Worm (Caenorhabditis elegans) whole organism, L2 larva: ENCODE results near the gene C45G9.8.

Experiments used
- C34F6.9 ChIP-seq: fragments of 150-350 bp; optimal IDR thresholded peaks from 2 replicates; lab custom pipeline; 2014; ENCODE audit warnings: missing biosample characterization, missing genetic modification characterization
- F13H6.1 ChIP-seq: sonication (generic microtip); optimal IDR thresholded peaks from 2 replicates; lab custom pipeline; 2016; ENCODE audit warnings: missing genetic modification characterization, missing compliant biosample characterization
- R02D3.7 ChIP-seq: fragments of 150-350 bp; optimal IDR thresholded peaks from 2 replicates; lab custom pipeline; 2014; ENCODE audit warnings: missing biosample characterization, missing genetic modification characterization
- Y55F3AM.14 ChIP-seq: fragments of 200-800 bp; sonication (Bioruptor generic); optimal IDR thresholded peaks from 2 replicates; lab custom pipeline; 2018; ENCODE audit warnings: mild to moderate bottlenecking, missing genetic modification characterization, missing compliant biosample characterization
- ZK546.5 ChIP-seq: sonication (generic microtip); optimal IDR thresholded peaks from 2 replicates; lab custom pipeline; 2017; ENCODE audit warnings: missing biosample characterization, missing genetic modification characterization
- blmp-1 ChIP-seq: sonication (generic microtip); optimal IDR thresholded peaks from 2 replicates; lab custom pipeline; 2017; ENCODE audit warnings: missing genetic modification characterization, mild to moderate bottlenecking, missing compliant biosample characterization, antibody characterized with exemption, moderate library complexity; ENCODE audit not compliant: insufficient read depth
- ceh-16 ChIP-seq: fragments of 150-350 bp; optimal IDR thresholded peaks from 2 replicates; lab custom pipeline; 2014; ENCODE audit warnings: missing biosample characterization, missing genetic modification characterization
- crh-2 ChIP-seq: sonication (generic microtip); optimal IDR thresholded peaks from 2 replicates; lab custom pipeline; 2017; ENCODE audit warnings: missing biosample characterization, missing genetic modification characterization
- dmd-4 ChIP-seq: sonication (generic microtip); optimal IDR thresholded peaks from 2 replicates; lab custom pipeline; 2017; ENCODE audit warnings: missing biosample characterization, missing genetic modification characterization
- egl-27 ChIP-seq: sonication (generic microtip); optimal IDR thresholded peaks from 3 replicates; lab custom pipeline; 2017; ENCODE audit warnings: missing biosample characterization, missing genetic modification reagents, missing genetic modification characterization
- elt-3 ChIP-seq: sonication (generic microtip); optimal IDR thresholded peaks from 2 replicates; lab custom pipeline; 2017; ENCODE audit warnings: missing biosample characterization, missing genetic modification characterization
- fos-1 ChIP-seq: fragments of 150-350 bp; optimal IDR thresholded peaks from 2 replicates; lab custom pipeline; 2014; ENCODE audit warnings: missing biosample characterization, missing genetic modification characterization
- gmeb-1 ChIP-seq: fragments of 150-350 bp; optimal IDR thresholded peaks from 2 replicates; lab custom pipeline; 2014; ENCODE audit warnings: missing biosample characterization, missing genetic modification characterization
- lin-11 ChIP-seq: fragments of 150-350 bp; sonication (generic microtip); optimal IDR thresholded peaks from 2 replicates; lab custom pipeline; 2014; ENCODE audit warnings: missing biosample characterization, missing genetic modification characterization, inconsistent platforms, mixed read lengths
- lin-13 ChIP-seq: fragments of 150-350 bp; optimal IDR thresholded peaks from 2 replicates; lab custom pipeline; 2014; ENCODE audit warnings: missing biosample characterization, missing genetic modification reagents, missing genetic modification characterization
- lin-39 ChIP-seq: fragments of 150-350 bp; optimal IDR thresholded peaks from 2 replicates; lab custom pipeline; 2014; ENCODE audit warnings: missing biosample characterization, missing genetic modification reagents, missing genetic modification characterization
- lsy-2 ChIP-seq, 2 experiments: fragments of 150-350 bp in 1 of 2; sonication (generic microtip) in 1 of 2; optimal IDR thresholded peaks; 2 replicates each; lab custom pipeline; 2014 to 2017; ENCODE audit warnings: missing biosample characterization in 2 of 2, missing genetic modification characterization in 2 of 2
- mab-5 ChIP-seq: fragments of 150-350 bp; optimal IDR thresholded peaks from 2 replicates; lab custom pipeline; 2014; ENCODE audit warnings: missing biosample characterization, missing genetic modification characterization
- mbf-1 ChIP-seq: sonication (generic microtip); optimal IDR thresholded peaks from 2 replicates; lab custom pipeline; 2017; ENCODE audit warnings: missing biosample characterization, missing genetic modification characterization
- mdl-1 ChIP-seq, 2 experiments: fragments of 150-350 bp in 1 of 2; sonication (generic microtip) in 1 of 2; optimal IDR thresholded peaks; 2 replicates each; lab custom pipeline; 2017; ENCODE audit warnings: missing biosample characterization in 2 of 2, missing genetic modification characterization in 2 of 2
- nhr-10 ChIP-seq: sonication (generic microtip); optimal IDR thresholded peaks from 2 replicates; lab custom pipeline; 2017; ENCODE audit warnings: missing biosample characterization, missing genetic modification characterization
- nhr-11 ChIP-seq: fragments of 150-350 bp; optimal IDR thresholded peaks from 2 replicates; lab custom pipeline; 2014; ENCODE audit warnings: missing biosample characterization, missing genetic modification characterization
- nhr-12 ChIP-seq: fragments of 150-350 bp; optimal IDR thresholded peaks from 2 replicates; lab custom pipeline; 2014; ENCODE audit warnings: missing biosample characterization, missing genetic modification characterization
- nhr-21 ChIP-seq: fragments of 150-350 bp; optimal IDR thresholded peaks from 2 replicates; lab custom pipeline; 2014; ENCODE audit warnings: missing biosample characterization, missing genetic modification characterization
- nhr-23 ChIP-seq: fragments of 150-350 bp; optimal IDR thresholded peaks from 2 replicates; lab custom pipeline; 2014; ENCODE audit warnings: missing biosample characterization, missing genetic modification reagents, missing genetic modification characterization
- nhr-25 ChIP-seq: fragments of 150-350 bp; sonication (generic microtip); optimal IDR thresholded peaks from 3 replicates; lab custom pipeline; 2014; ENCODE audit warnings: missing biosample characterization, missing genetic modification characterization
- nhr-77 ChIP-seq: fragments of 150-350 bp; optimal IDR thresholded peaks from 2 replicates; lab custom pipeline; 2014; ENCODE audit warnings: missing biosample characterization, missing genetic modification characterization
- sma-3 ChIP-seq: sonication (generic microtip); optimal IDR thresholded peaks from 2 replicates; lab custom pipeline; 2016; ENCODE audit warnings: missing genetic modification reagents, missing genetic modification characterization, missing compliant biosample characterization
- sma-9 ChIP-seq, 2 experiments: fragments of 150-350 bp in 1 of 2; sonication (generic microtip) in 1 of 2; optimal IDR thresholded peaks; 2 replicates each; lab custom pipeline; 2014 to 2016; ENCODE audit warnings: missing genetic modification characterization in 2 of 2, mild to moderate bottlenecking in 1 of 2, missing biosample characterization in 1 of 2, missing compliant biosample characterization in 1 of 2, missing genetic modification reagents in 1 of 2, moderate library complexity in 1 of 2
- snpc-4 ChIP-seq: fragments of 150-350 bp; optimal IDR thresholded peaks from 2 replicates; lab custom pipeline; 2014; ENCODE audit warnings: missing biosample characterization, missing genetic modification characterization
- unc-39 ChIP-seq: fragments of 150-350 bp; optimal IDR thresholded peaks from 2 replicates; lab custom pipeline; 2014; ENCODE audit warnings: missing biosample characterization, missing genetic modification characterization
- unc-55 ChIP-seq: fragments of 150-350 bp; sonication (generic microtip); optimal IDR thresholded peaks from 3 replicates; lab custom pipeline; 2014; ENCODE audit warnings: missing biosample characterization, missing genetic modification reagents, missing genetic modification characterization
- zag-1 ChIP-seq: fragments of 150-350 bp; optimal IDR thresholded peaks from 2 replicates; lab custom pipeline; 2014; ENCODE audit warnings: missing biosample characterization, missing genetic modification characterization
- ztf-1 ChIP-seq: fragments of 200-800 bp; sonication (Bioruptor generic); conservative IDR thresholded peaks from 2 replicates; pipeline ENCODE4 v1.3.6; 2022; ENCODE audit warnings: missing genetic modification characterization, missing compliant biosample characterization
- ztf-4 ChIP-seq: fragments of 150-350 bp; optimal IDR thresholded peaks from 2 replicates; lab custom pipeline; 2014; ENCODE audit warnings: missing biosample characterization, missing genetic modification characterization

The C45G9.8 gene

DNA sequence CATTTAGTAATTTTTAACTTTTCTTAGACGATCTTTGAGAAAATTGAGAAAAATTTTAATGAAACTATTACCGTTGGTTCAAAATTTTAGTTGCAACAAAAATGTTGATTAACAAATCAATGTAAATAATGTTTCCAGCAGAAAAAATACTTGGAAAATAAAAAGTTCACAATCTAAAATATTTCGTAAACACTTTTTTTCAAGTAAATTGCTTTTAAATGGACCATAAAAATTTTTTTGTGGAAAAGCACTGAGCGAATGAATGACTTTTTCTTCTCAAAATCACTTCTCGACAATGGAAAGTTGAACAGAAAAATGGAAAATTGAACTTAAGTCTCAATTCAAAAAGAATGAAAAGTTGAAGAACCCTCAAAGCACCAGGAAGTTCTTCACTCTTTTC lies at the start of gene C45G9.8:
TSS of gene C45G9.8 (minus strand) at position 101 of the 400 bp plus-strand sequence.
- TF ChIP-seq nhr-11 (tag; lab: Kevin White, UChicago): no peak
- no peak for TF ChIP-seq C34F6.9
- no peak for TF ChIP-seq dmd-4
- no peak for TF ChIP-seq F13H6.1
- TF ChIP-seq zag-1 (tag; lab: Kevin White, UChicago): no peak
- no peak for TF ChIP-seq crh-2 (tag; lab: Kevin White, UChicago)
- no peak for TF ChIP-seq lin-11 (tag; lab: Kevin White, UChicago)
- no peak for TF ChIP-seq unc-39

DNA sequence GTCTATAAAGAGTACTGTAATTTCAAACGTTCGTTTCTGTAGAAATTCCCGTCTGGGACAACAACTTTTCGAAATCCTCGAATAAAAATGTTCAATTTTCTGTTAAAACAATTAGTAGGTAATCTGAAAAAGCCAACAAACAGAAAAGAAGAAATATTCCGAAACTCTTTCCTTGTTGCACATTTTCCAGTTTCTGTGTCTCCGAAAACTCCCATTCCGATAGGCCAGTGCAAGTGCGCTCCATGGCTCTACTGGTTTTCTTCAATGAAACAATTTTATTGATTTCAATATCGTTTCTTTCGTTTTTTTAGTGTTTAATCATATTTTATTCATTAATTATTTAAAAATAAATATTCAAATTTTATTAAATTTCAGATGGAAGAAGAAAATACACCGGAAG lies 49.2 kb upstream of the C45G9.8 start, which contains the start of gene F54D8.6:
TSS of gene F54D8.6 (plus strand) at position 370 of the 400 bp plus-strand sequence.
- peak; percentile 23 for TF ChIP-seq nhr-25 (tag; lab: Kevin White, UChicago)
- peak; percentile 46 for TF ChIP-seq lin-13 (GFP tag; lab: Kevin White, UChicago)
- peak; percentile 83 for TF ChIP-seq C34F6.9
- peak in 1 of 2 experiments; percentile 69 for TF ChIP-seq lsy-2 (tag; optimal IDR thresholded peaks at IDR 0.05; lab: Kevin White, UChicago)
- peak; percentile 54 for TF ChIP-seq sma-3
- TF ChIP-seq unc-55 (GFP tag; lab: Kevin White, UChicago): peak; percentile 74
- peak; percentile 43 for TF ChIP-seq sma-9 (GFP tag; optimal IDR thresholded peaks at IDR 0.05; lab: Kevin White, UChicago)
- no peak for TF ChIP-seq sma-9 (tag; optimal IDR thresholded peaks at IDR 0.05; lab: Kevin White, UChicago)
- TF ChIP-seq fos-1 (tag; lab: Kevin White, UChicago): peak; percentile 30
- TF ChIP-seq gmeb-1 (tag; lab: Kevin White, UChicago): peak; percentile 40
- no peak for TF ChIP-seq nhr-12 (tag; lab: Kevin White, UChicago)
- TF ChIP-seq ceh-16: no peak
- TF ChIP-seq crh-2 (tag; lab: Kevin White, UChicago): peak; percentile 35
- no peak for TF ChIP-seq Y55F3AM.14
- peak; percentile 2 for TF ChIP-seq mab-5
- TF ChIP-seq, all 48 proteins: peak for 11

DNA sequence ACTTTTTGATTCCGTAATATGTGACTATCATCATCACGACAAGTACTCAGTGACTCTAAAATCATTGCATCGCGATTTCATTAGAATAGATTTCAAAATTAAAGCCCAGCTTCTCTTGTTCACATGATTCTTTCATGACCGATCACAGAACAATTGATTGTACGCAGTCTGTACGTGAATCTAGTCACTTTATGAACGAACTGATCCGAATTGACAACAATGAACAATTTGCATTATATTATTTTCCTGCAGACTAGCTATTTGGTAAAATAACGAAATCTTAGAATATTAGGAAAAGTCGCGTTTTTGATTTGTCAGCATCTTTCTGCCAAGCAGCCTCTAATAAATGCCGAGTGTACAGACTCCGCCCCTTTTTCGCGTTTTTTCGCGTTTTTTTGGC lies 46.1 kb upstream of the C45G9.8 start:
- TF ChIP-seq nhr-25 (tag; lab: Kevin White, UChicago) (no peak), nhr-23 (tag; lab: Kevin White, UChicago) (no peak), R02D3.7 (no peak), unc-39 (no peak), elt-3 (tag; lab: Kevin White, UChicago) (no peak), lin-11 (tag; lab: Kevin White, UChicago) (no peak), nhr-11 (tag; lab: Kevin White, UChicago) (no peak), lin-13 (GFP tag; lab: Kevin White, UChicago) (no peak), C34F6.9 (no peak), ztf-1 (GFP tag; lab: Robert Waterston, UW) (no peak), mbf-1 (tag; lab: Kevin White, UChicago) (no peak), fos-1 (tag; lab: Kevin White, UChicago) (no peak), blmp-1 (tag; lab: Kevin White, UChicago) (no peak), egl-27 (tag; lab: Kevin White, UChicago) (no peak), gmeb-1 (tag; lab: Kevin White, UChicago) (no peak), ZK546.5 (tag; lab: Kevin White, UChicago) (no peak), lin-39 (tag; lab: Kevin White, UChicago) (no peak), ceh-16 (no peak)

DNA sequence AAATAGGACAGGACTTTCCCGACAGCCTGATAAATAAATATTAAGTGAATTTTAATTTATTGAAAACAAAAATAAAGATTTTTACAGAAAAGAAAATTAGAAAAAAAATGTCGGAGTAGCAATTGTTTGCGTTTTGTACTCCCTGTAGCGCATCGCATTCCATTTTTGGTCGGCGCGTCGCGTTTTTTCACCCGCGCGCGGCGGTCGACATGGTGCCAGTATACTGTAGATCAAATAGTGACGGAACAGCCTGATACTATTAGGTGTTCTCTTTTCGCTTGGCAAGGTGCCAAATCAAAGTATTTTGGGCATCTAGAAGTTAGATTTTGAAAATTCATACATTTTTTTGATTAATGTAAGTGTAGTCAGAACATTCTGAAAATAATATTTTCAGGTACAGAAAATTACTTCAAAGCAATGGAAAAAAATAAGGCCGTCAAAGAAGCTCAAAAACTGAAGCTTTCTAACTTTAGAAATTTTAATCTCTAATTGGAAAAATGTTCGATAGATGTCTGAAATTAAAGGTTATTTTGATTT lies 45.4 kb upstream of the C45G9.8 start:
- TF ChIP-seq nhr-10 (tag; lab: Kevin White, UChicago) (no peak), fos-1 (tag; lab: Kevin White, UChicago) (no peak)

DNA sequence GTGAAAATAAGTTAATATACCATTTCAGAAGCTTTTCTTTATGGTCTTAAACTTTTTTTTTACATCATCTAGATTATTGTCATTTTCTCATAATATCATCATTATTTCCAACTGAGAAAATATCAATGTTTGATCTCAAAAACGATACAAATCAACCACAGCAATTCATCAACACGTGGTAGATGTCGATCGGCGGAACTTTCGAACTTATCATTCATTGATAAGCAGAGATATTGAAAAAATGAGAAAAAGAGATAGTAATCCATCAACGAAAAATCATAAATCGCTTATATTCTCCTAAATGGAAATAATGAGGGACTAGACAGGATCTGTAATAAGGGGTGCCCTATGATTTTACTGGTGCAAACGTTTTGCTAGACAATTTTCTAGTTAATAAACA lies 43.3 kb upstream of the C45G9.8 start:
- TF ChIP-seq unc-55 (GFP tag; lab: Kevin White, UChicago): no peak
- peak; percentile 17 for TF ChIP-seq fos-1 (tag; lab: Kevin White, UChicago)
- TF ChIP-seq ztf-4 (tag; lab: Kevin White, UChicago): no peak
- peak in 1 of 2 experiments; percentile 33 for TF ChIP-seq mdl-1 (tag; optimal IDR thresholded peaks at IDR 0.05; lab: Kevin White, UChicago)
- no peak for TF ChIP-seq nhr-77
- TF ChIP-seq crh-2 (tag; lab: Kevin White, UChicago): peak; percentile 5
- no peak for TF ChIP-seq snpc-4 (tag; lab: Kevin White, UChicago)
- TF ChIP-seq blmp-1 (tag; lab: Kevin White, UChicago): peak; percentile 46
- peak; percentile 94 for TF ChIP-seq sma-9 (GFP tag; optimal IDR thresholded peaks at IDR 0.05; lab: Kevin White, UChicago)
- TF ChIP-seq sma-9 (tag; optimal IDR thresholded peaks at IDR 0.05; lab: Kevin White, UChicago): no peak
- no peak for TF ChIP-seq C34F6.9
- TF ChIP-seq nhr-21 (tag; lab: Kevin White, UChicago): peak; percentile 82
- TF ChIP-seq F13H6.1: no peak
- TF ChIP-seq lsy-2 (tag; optimal IDR thresholded peaks at IDR 0.05; lab: Kevin White, UChicago): peak in 1 of 2 experiments; percentile 1
- no peak for TF ChIP-seq zag-1 (tag; lab: Kevin White, UChicago)
